Worm (Caenorhabditis elegans) whole organism, young adult: ENCODE data around the gene Y15E3A.3.

ENCODE experiments used
- C17E4.6 ChIP-seq: fragments of 200-800 bp; sonication (Bioruptor generic); IDR thresholded peaks from 2 replicates; pipeline ENCODE4 v1.3.6; 2022; ENCODE audit warnings: missing genetic modification reagents, missing genetic modification characterization, missing compliant biosample characterization
- bed-1 ChIP-seq: fragments of 200-800 bp; sonication (Bioruptor generic); IDR thresholded peaks from 2 replicates; pipeline ENCODE4 v1.3.6; 2022; ENCODE audit warnings: missing genetic modification reagents, missing genetic modification characterization, missing compliant biosample characterization
- bed-2 ChIP-seq: fragments of 200-800 bp; sonication (Bioruptor generic); IDR thresholded peaks from 2 replicates; pipeline ENCODE4 v1.3.6; 2022; ENCODE audit warnings: missing genetic modification reagents, missing genetic modification characterization, missing compliant biosample characterization
- ceh-100 ChIP-seq: fragments of 200-800 bp; sonication (Bioruptor generic); IDR thresholded peaks from 2 replicates; pipeline ENCODE4 v1.3.6; 2022; ENCODE audit warnings: missing genetic modification reagents, missing genetic modification characterization, missing compliant biosample characterization
- ceh-91 ChIP-seq: fragments of 200-800 bp; sonication (Bioruptor generic); IDR thresholded peaks from 2 replicates; pipeline ENCODE4 v1.3.6; 2022; ENCODE audit warnings: missing genetic modification reagents, missing genetic modification characterization, missing compliant biosample characterization
- egl-44 ChIP-seq: fragments of 200-800 bp; sonication (Bioruptor generic); IDR thresholded peaks from 2 replicates; pipeline ENCODE4 v1.3.6; 2022; ENCODE audit warnings: missing genetic modification reagents, missing genetic modification characterization, missing compliant biosample characterization
- let-526 ChIP-seq: fragments of 200-800 bp; sonication (Bioruptor generic); IDR thresholded peaks from 2 replicates; pipeline ENCODE4 v1.3.6; 2022; ENCODE audit warnings: missing genetic modification reagents, missing genetic modification characterization, missing compliant biosample characterization
- lin-35 ChIP-seq, 3 experiments: fragments of 150-350 bp in 2 of 3; sonication (generic microtip) in 1 of 3; optimal IDR thresholded peaks; 2 replicates each; lab custom pipeline; 2014 to 2018; ENCODE audit warnings: missing biosample characterization in 3 of 3, missing genetic modification characterization in 3 of 3, missing genetic modification reagents in 3 of 3
- lin-40 ChIP-seq: sonication (generic microtip); optimal IDR thresholded peaks from 2 replicates; lab custom pipeline; 2016; ENCODE audit warnings: missing genetic modification characterization, mild to moderate bottlenecking, missing compliant biosample characterization, missing genotype, missing genetic modification reagents
- nhr-80 ChIP-seq: sonication (generic microtip); optimal IDR thresholded peaks from 2 replicates; lab custom pipeline; 2016; ENCODE audit warnings: missing genetic modification characterization, missing compliant biosample characterization
- pha-4 ChIP-seq: fragments of 150-350 bp; sonication (generic microtip); optimal IDR thresholded peaks from 2 replicates; lab custom pipeline; 2014; ENCODE audit warnings: missing biosample characterization, missing genetic modification reagents, missing genetic modification characterization
- sptf-2 ChIP-seq: fragments of 200-800 bp; sonication (Bioruptor generic); optimal IDR thresholded peaks from 2 replicates; lab custom pipeline; 2018; ENCODE audit warnings: mild to moderate bottlenecking, missing genetic modification characterization, missing compliant biosample characterization
- unc-62 ChIP-seq: fragments of 150-350 bp; optimal IDR thresholded peaks from 2 replicates; lab custom pipeline; 2014; ENCODE audit warnings: missing biosample characterization, missing genetic modification reagents, missing genetic modification characterization

- no peak for TF ChIP-seq egl-44
- no peak for TF ChIP-seq lin-35 (GFP tag; optimal IDR thresholded peaks at IDR 0.05; lab: Kevin White, UChicago)
- TF ChIP-seq bed-1 (GFP tag; lab: Robert Waterston, UW) = no peak
- TF ChIP-seq C17E4.6 (GFP tag; lab: Robert Waterston, UW) = no peak
- no peak for TF ChIP-seq sptf-2 (GFP tag; lab: Kevin White, UChicago)
- no peak for TF ChIP-seq ceh-100 (GFP tag; lab: Robert Waterston, UW)
- TF ChIP-seq nhr-80 (tag; lab: Kevin White, UChicago) = no peak
- no peak for TF ChIP-seq ceh-91
- TF ChIP-seq unc-62 (GFP tag; lab: Kevin White, UChicago) = no peak
- no peak for TF ChIP-seq bed-2 (GFP tag; lab: Robert Waterston, UW)
- TF ChIP-seq let-526 (GFP tag; lab: Robert Waterston, UW) = no peak
- no peak for TF ChIP-seq lin-40 (tag; lab: Kevin White, UChicago)
- no peak for TF ChIP-seq pha-4 (tag; lab: Kevin White, UChicago)
Observed at ce11 chrX:15312681-15313080, 12.9 kb downstream of the Y15E3A.3 start.
